Worm (Caenorhabditis elegans): ENCODE data around the gene mdt-30.

- no peak for TF ChIP-seq tbp1 (GFP tag; optimal IDR thresholded peaks at IDR 0.05)
- no peak for TF ChIP-seq bed-1 (GFP tag; IDR thresholded peaks at IDR 0.05)
- no peak for TF ChIP-seq nhr-90 (tag; optimal IDR thresholded peaks at IDR 0.05)
- no peak for TF ChIP-seq die-1 (tag; optimal IDR thresholded peaks at IDR 0.05)
- TF ChIP-seq Y95B8A.8 (GFP tag; IDR thresholded peaks at IDR 0.05): no peak
- no peak for TF ChIP-seq lin-40 (tag; optimal IDR thresholded peaks at IDR 0.05)
- peak; percentile 3 for TF ChIP-seq unc-130 (GFP tag; optimal IDR thresholded peaks at IDR 0.05)
- no peak for TF ChIP-seq F49E8.2 (tag; optimal IDR thresholded peaks at IDR 0.05; ENCODE audit: insufficient read depth)
- no peak for TF ChIP-seq D2030.7 (GFP tag; IDR thresholded peaks at IDR 0.05)
- TF ChIP-seq ama-1 (optimal IDR thresholded peaks at IDR 0.05): no peak
- no peak for TF ChIP-seq ama-1 (GFP tag; optimal IDR thresholded peaks at IDR 0.05)
- TF ChIP-seq lin-26 (GFP tag; IDR thresholded peaks at IDR 0.05): no peak
These were observed 14.3 kb downstream of the mdt-30 start for ce11 chrIII:8013582-8013981.
